Worm (Caenorhabditis elegans): ENCODE results near the gene immt-1.

- no peak for TF ChIP-seq him-1 (tag; optimal IDR thresholded peaks at IDR 0.05)
- no peak for TF ChIP-seq dao-5 (tag; optimal IDR thresholded peaks at IDR 0.05)
Measured at ce11 chrX:2698197-2698800, 11.3 kb upstream of the immt-1 start.
